Fruit fly (Drosophila melanogaster): ENCODE data around the gene ValRS-m.

The ValRS-m gene

dm6 chr3L:8954648-8955033 is 9.9 kb downstream of the ValRS-m start, which contains the start of gene GNBP3 (continued):
- TF ChIP-seq CG2875 (GFP tag; optimal IDR thresholded peaks at IDR 0.05) (no peak), CG2712 (tag; optimal IDR thresholded peaks at IDR 0.05) (peak; percentile 70), ATbp (GFP tag; optimal IDR thresholded peaks at IDR 0.05) (no peak), toy (GFP tag; IDR thresholded peaks at IDR 0.05) (no peak), lola (GFP tag; optimal IDR thresholded peaks at IDR 0.05) (peak in 1 of 3 experiments; percentile 54), cato (GFP tag; optimal IDR thresholded peaks at IDR 0.05; ENCODE audit: borderline replicate concordance) (no peak), CG11504 (tag; optimal IDR thresholded peaks at IDR 0.05) (peak; percentile 80), CG1529 (GFP tag; optimal IDR thresholded peaks at IDR 0.05) (no peak), gce (GFP tag; IDR thresholded peaks at IDR 0.05) (no peak; the same call in 2 of the 3 replicates), sr (GFP tag; IDR thresholded peaks at IDR 0.05) (no peak), CG9797 (GFP tag; optimal IDR thresholded peaks at IDR 0.05) (peak; percentile 33), pho (GFP tag; optimal IDR thresholded peaks at IDR 0.05) (no peak), kay (GFP tag; optimal IDR thresholded peaks at IDR 0.05) (peak; percentile 26), CG10147 (GFP tag; optimal IDR thresholded peaks at IDR 0.05) (peak; percentile 87), eve (GFP tag; optimal IDR thresholded peaks at IDR 0.05) (no peak), pfk (GFP tag; optimal IDR thresholded peaks at IDR 0.05) (no peak), slp2 (GFP tag; optimal IDR thresholded peaks at IDR 0.05) (no peak), vvl (GFP tag; IDR thresholded peaks at IDR 0.05) (peak; percentile 70), stwl (tag; optimal IDR thresholded peaks at IDR 0.05) (no peak), CG15269 (tag; optimal IDR thresholded peaks at IDR 0.05) (peak; percentile 43), ttk (GFP tag; IDR thresholded peaks at IDR 0.05) (no peak), CG15696 (tag; optimal IDR thresholded peaks at IDR 0.05) (peak; percentile 82), wdn (GFP tag; IDR thresholded peaks at IDR 0.05) (0 out of 2 replicates have a peak, but pooled peaks have one; percentile 17), bowl (GFP tag; IDR thresholded peaks at IDR 0.05) (no peak), CG32532 (GFP tag; IDR thresholded peaks at IDR 0.05) (peak; percentile 69), B-H2 (GFP tag; optimal IDR thresholded peaks at IDR 0.05) (peak; percentile 29), Hr51 (GFP tag; optimal IDR thresholded peaks at IDR 0.05) (peak in 1 of 2 experiments; percentile 31), D19B (GFP tag; optimal IDR thresholded peaks at IDR 0.05) (peak; percentile 13), CG12391 (tag; optimal IDR thresholded peaks at IDR 0.05) (peak; percentile 43), pan (optimal IDR thresholded peaks at IDR 0.05) (no peak), pan (GFP tag; optimal IDR thresholded peaks at IDR 0.05 in 1 of 2, IDR thresholded peaks at IDR 0.05 in 1 of 2) (peak in 1 of 2 experiments; percentile 60), Awh (GFP tag; IDR thresholded peaks at IDR 0.05) (no peak), CG18599 (GFP tag; optimal IDR thresholded peaks at IDR 0.05) (peak; percentile 88), wek (GFP tag; optimal IDR thresholded peaks at IDR 0.05) (no peak), Fer1 (GFP tag; optimal IDR thresholded peaks at IDR 0.05) (peak; percentile 88), her (GFP tag; optimal IDR thresholded peaks at IDR 0.05) (no peak), CG32767 (GFP tag; IDR thresholded peaks at IDR 0.05) (no peak), CrebB (tag; optimal IDR thresholded peaks at IDR 0.05) (peak; percentile 30), Optix (GFP tag; IDR thresholded peaks at IDR 0.05) (no peak), pzg (GFP tag; optimal IDR thresholded peaks at IDR 0.05) (no peak), ewg (GFP tag; optimal IDR thresholded peaks at IDR 0.05) (no peak), CG11560 (tag; IDR thresholded peaks at IDR 0.05) (no peak), Chrac-16 (GFP tag; optimal IDR thresholded peaks at IDR 0.05) (peak; percentile 22), CG3065 (GFP tag; optimal IDR thresholded peaks at IDR 0.05) (no peak), CG6813 (GFP tag; optimal IDR thresholded peaks at IDR 0.05) (peak; percentile 79)

All from whole organism, embryonic.